Fruit fly (Drosophila melanogaster): Measurements from ENCODE around the gene app.
A peak's percentile ranks its signal among the peaks of the same experiment; 100 is the strongest.

Gene app

dm6 chr3L:12266343-12267287 lies at the start of gene app (continued):
- TF ChIP-seq tin (GFP tag; optimal IDR thresholded peaks at IDR 0.05) (peak; percentile 75), H15 (GFP tag; IDR thresholded peaks at IDR 0.05) (peak; percentile 89), CHES-1-like (GFP tag; optimal IDR thresholded peaks at IDR 0.05) (peak; percentile 73), unpg (GFP tag; optimal IDR thresholded peaks at IDR 0.05) (peak; percentile 89), CG8478 (optimal IDR thresholded peaks at IDR 0.05) (no peak), dmrt11E (tag; optimal IDR thresholded peaks at IDR 0.05) (peak; percentile 80), pho (GFP tag; optimal IDR thresholded peaks at IDR 0.05) (peak; percentile 68), ato (GFP tag; IDR thresholded peaks at IDR 0.05; ENCODE audit: partially characterized antibody) (no peak), CG16863 (GFP tag; optimal IDR thresholded peaks at IDR 0.05) (peak; percentile 68), sima (GFP tag; optimal IDR thresholded peaks at IDR 0.05) (no peak), CG16779 (GFP tag; IDR thresholded peaks at IDR 0.05) (no peak), Deaf1 (tag; optimal IDR thresholded peaks at IDR 0.05) (peak; percentile 70), z (GFP tag; IDR thresholded peaks at IDR 0.05) (no peak), kay (GFP tag; optimal IDR thresholded peaks at IDR 0.05) (peak; percentile 25), CG3281 (GFP tag; optimal IDR thresholded peaks at IDR 0.05) (peak; percentile 90), oc (tag; optimal IDR thresholded peaks at IDR 0.05) (peak; percentile 54), MBD-R2 (GFP tag; IDR thresholded peaks at IDR 0.05) (peak; percentile 59; the same call in 1 of the 2 replicates), CG10543 (GFP tag; optimal IDR thresholded peaks at IDR 0.05) (peak; percentile 95), NfI (GFP tag; optimal IDR thresholded peaks at IDR 0.05) (peak; percentile 95), Bdp1 (GFP tag; optimal IDR thresholded peaks at IDR 0.05) (peak; percentile 69), CG4854 (GFP tag; optimal IDR thresholded peaks at IDR 0.05) (peak; percentile 40), CG14965 (GFP tag; optimal IDR thresholded peaks at IDR 0.05; ENCODE audit: borderline replicate concordance) (peak; percentile 40), Sry-δ (GFP tag; optimal IDR thresholded peaks at IDR 0.05) (peak; percentile 28), CG18262 (tag; optimal IDR thresholded peaks at IDR 0.05) (peak; percentile 89), CG12391 (tag; optimal IDR thresholded peaks at IDR 0.05) (peak; percentile 87), CG10431 (GFP tag; optimal IDR thresholded peaks at IDR 0.05) (peak; percentile 61), org-1 (GFP tag; optimal IDR thresholded peaks at IDR 0.05) (peak; percentile 82), CG16815 (GFP tag; optimal IDR thresholded peaks at IDR 0.05) (peak; percentile 74), Ssrp (tag; optimal IDR thresholded peaks at IDR 0.05) (peak; percentile 81), sr (GFP tag; IDR thresholded peaks at IDR 0.05) (peak; percentile 86; the same call in 2 of the 3 replicates), Taf1 (GFP tag; IDR thresholded peaks at IDR 0.05) (0 out of 2 replicates have a peak, but pooled peaks have one; percentile 42), ap (GFP tag; IDR thresholded peaks at IDR 0.05) (peak; percentile 88), CG18011 (GFP tag; optimal IDR thresholded peaks at IDR 0.05) (peak; percentile 74), CG17612 (GFP tag; IDR thresholded peaks at IDR 0.05) (peak; percentile 70), chm (GFP tag; IDR thresholded peaks at IDR 0.05) (peak; percentile 87), CrebB (tag; optimal IDR thresholded peaks at IDR 0.05) (peak; percentile 89), CG1832 (GFP tag; optimal IDR thresholded peaks at IDR 0.05) (peak; percentile 25), trh (GFP tag; optimal IDR thresholded peaks at IDR 0.05) (peak; percentile 61), eyg (GFP tag; optimal IDR thresholded peaks at IDR 0.05) (peak; percentile 50), CG2129 (GFP tag; IDR thresholded peaks at IDR 0.05; ENCODE audit: partially characterized antibody) (no peak), mirr (GFP tag; optimal IDR thresholded peaks at IDR 0.05) (peak; percentile 94), GATAe (GFP tag; conservative IDR thresholded peaks at IDR 0.05) (peak; percentile 34; the same call in 1 of the 2 replicates), Drgx (GFP tag; IDR thresholded peaks at IDR 0.05) (peak; percentile 93), PHDP (tag; optimal IDR thresholded peaks at IDR 0.05) (peak; percentile 89), CG8924 (tag; optimal IDR thresholded peaks at IDR 0.05) (peak; percentile 75), nerfin-2 (GFP tag; IDR thresholded peaks at IDR 0.05; ENCODE audit: partially characterized antibody) (no peak), ATbp (GFP tag; optimal IDR thresholded peaks at IDR 0.05) (peak; percentile 69), CG12942 (GFP tag; optimal IDR thresholded peaks at IDR 0.05) (peak; percentile 69)

Data from whole organism, embryonic.